Worm (Caenorhabditis elegans): Measurements from ENCODE around the gene rnp-3.
"Not testable (repeated sequence)": the region's sequence is repeated elsewhere in the genome, so short reads cannot be mapped to it uniquely, and the experiment has no call there.

DNA sequence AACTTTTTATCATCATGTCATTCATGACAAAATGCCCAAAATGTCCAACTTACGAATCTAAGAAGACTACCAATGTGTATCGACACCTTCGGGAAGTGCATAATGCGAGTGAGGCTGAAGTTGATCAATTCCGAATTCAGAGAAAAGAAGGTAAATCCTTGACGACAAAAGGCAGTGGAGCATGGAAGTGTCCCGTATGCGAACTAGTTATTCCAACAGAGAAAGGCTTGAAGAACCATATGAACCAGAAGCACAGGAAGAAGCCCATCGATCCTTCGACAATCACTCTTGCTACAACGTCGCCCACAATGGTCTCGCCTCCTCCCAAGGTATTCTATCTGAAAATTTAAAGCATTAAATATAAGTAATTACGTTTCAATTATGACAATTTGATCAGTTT lies 12.2 kb downstream of the rnp-3 start, which contains the start of gene K08D10.11:
- TF ChIP-seq egl-27 (tag; optimal IDR thresholded peaks at IDR 0.05); nhr-77 (tag; optimal IDR thresholded peaks at IDR 0.05); unc-62 (GFP tag; optimal IDR thresholded peaks at IDR 0.05); skn-1 (tag; optimal IDR thresholded peaks at IDR 0.05); lin-39 (tag; optimal IDR thresholded peaks at IDR 0.05): not testable (repeated sequence)
